Worm (Caenorhabditis elegans) whole organism, mixed stage, embryonic: ENCODE results near the gene spdl-1.

ENCODE experiments used
- elt-3 ChIP-seq: fragments of 150-350 bp; optimal IDR thresholded peaks from 2 replicates; lab custom pipeline; 2014; ENCODE audit warnings: missing biosample characterization, missing genetic modification characterization
- ham-2 ChIP-seq: fragments of 200-800 bp; sonication (Bioruptor generic); optimal IDR thresholded peaks from 2 replicates; lab custom pipeline; 2018; ENCODE audit warnings: mild to moderate bottlenecking, missing genetic modification characterization, missing compliant biosample characterization
- lsy-2 ChIP-seq: fragments of 150-350 bp; optimal IDR thresholded peaks from 2 replicates; lab custom pipeline; 2014; ENCODE audit warnings: missing biosample characterization, missing genetic modification characterization
- nhr-12 ChIP-seq: fragments of 150-350 bp; optimal IDR thresholded peaks from 2 replicates; lab custom pipeline; 2014; ENCODE audit warnings: missing biosample characterization, missing genetic modification characterization
- nhr-237 ChIP-seq: fragments of 150-350 bp; optimal IDR thresholded peaks from 2 replicates; lab custom pipeline; 2014; ENCODE audit warnings: missing biosample characterization, missing genetic modification characterization
- pha-4 ChIP-seq: fragments of 150-350 bp; optimal IDR thresholded peaks from 2 replicates; lab custom pipeline; 2018; ENCODE audit warnings: missing biosample characterization, missing genetic modification reagents, missing genetic modification characterization
- sptf-1 ChIP-seq: sonication (generic microtip); optimal IDR thresholded peaks from 2 replicates; lab custom pipeline; 2017; ENCODE audit warnings: mild to moderate bottlenecking, missing genetic modification characterization, moderate library complexity, missing compliant biosample characterization
- unc-62 ChIP-seq: fragments of 150-350 bp; optimal IDR thresholded peaks from 2 replicates; lab custom pipeline; 2014; ENCODE audit warnings: missing biosample characterization, missing genetic modification reagents, missing genetic modification characterization

ce11 chrII:7832054-7832453 is 50.7 kb downstream of the spdl-1 start, which contains the start of gene T09A5.14:
- TF ChIP-seq ham-2 (GFP tag; lab: Kevin White, UChicago) (no peak), elt-3 (tag; lab: Kevin White, UChicago) (no peak), unc-62 (no peak), pha-4 (no peak), nhr-12 (tag; lab: Kevin White, UChicago) (no peak), nhr-237 (tag; lab: Kevin White, UChicago) (no peak), lsy-2 (tag; lab: Kevin White, UChicago) (no peak), sptf-1 (tag; lab: Kevin White, UChicago) (no peak)
